Fruit fly (Drosophila melanogaster): ENCODE measurements around the gene Clic.

Gene Clic

DNA sequence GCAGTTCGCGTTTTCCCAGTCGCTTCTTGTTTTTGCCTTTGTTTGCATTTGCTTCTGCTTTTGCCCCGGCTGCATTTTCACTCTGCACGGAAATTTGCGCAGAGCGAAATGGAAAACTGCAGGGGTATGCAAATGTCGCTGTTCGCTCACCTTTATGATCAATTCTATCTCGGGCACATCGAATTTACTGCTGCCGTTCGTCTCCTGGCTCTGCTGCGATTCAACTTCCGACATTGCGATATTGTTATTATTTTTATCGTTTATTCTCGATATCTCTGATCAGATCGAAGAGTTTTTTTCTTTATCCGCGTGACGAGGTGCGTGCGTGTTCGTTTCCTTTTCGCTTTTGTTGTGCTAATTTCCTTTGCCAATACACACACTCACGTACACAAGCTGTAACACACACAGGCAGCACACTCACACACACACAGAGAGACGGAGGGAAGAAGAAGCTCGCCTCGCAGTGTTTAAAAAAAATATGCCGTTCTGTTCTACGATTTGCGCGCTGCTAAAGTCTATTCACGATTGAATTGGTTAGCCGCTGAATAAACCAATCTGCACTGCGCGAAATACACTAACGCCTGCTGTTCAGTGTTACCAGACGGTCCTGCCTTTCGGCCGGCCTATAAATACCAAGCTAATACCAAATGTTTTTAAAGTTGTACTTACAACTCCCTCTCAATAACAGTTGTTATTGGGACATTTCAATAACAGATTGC is at the start of gene Clic:
Clic (minus strand) TSS at position 533 of the 719 bp plus-strand sequence.
- TF ChIP-seq h (optimal IDR thresholded peaks at IDR 0.05) (no peak), psq (optimal IDR thresholded peaks at IDR 0.05) (no peak)

DNA sequence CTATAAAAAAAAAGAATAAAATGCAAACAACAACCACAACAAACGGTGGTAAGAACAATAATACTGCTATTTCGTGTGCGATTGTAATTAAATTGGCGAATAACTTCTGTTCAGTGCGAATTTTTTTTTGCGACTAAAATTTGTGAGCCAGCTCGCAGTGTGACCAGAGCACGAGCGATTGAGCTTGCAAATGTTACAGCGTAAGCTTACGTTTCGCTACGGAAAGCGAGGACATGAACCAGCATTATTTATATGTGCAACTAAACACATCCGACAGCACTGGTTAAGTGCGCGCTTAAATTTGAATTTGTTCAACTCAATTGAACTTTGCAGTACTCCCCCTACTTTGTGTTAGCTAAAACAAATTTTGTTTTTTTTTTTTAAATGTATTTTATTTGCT is 23.6 kb upstream of the Clic start, which contains the start of gene AMPdeam:
AMPdeam (minus strand) TSS at position 139 of the 400 bp plus-strand sequence.
- no peak for TF ChIP-seq insv (optimal IDR thresholded peaks at IDR 0.05)
- TF ChIP-seq ttk (optimal IDR thresholded peaks at IDR 0.05): no peak
- no peak for TF ChIP-seq Myc (optimal IDR thresholded peaks at IDR 0.05)
- no peak for TF ChIP-seq h (optimal IDR thresholded peaks at IDR 0.05)

DNA sequence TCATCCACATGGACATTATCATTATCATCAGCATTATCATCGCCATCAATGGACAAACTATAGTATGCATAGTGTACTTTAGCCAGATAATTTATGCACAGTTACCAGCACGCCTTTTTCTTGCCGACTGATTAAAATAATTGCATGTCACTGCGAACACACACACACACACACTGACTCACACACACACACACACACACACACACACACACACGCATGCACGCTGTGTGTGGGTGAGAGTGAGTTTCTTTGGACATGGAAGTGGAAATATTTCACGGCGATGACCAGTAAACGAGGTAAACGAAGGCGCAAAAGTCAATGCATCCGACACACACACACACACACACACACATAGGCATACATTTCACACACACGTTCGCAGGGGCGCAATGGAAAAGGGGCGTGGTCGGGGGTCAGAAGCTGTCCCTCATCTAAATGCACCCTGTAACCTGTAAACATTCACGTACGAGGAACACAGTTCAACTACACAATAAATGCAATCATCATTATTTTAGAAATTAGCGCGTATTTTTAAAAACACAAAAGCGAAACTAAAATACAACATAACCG is 22.3 kb upstream of the Clic start:
- no peak for TF ChIP-seq ttk (optimal IDR thresholded peaks at IDR 0.05)
- no peak for TF ChIP-seq Myc (optimal IDR thresholded peaks at IDR 0.05)
- no peak for TF ChIP-seq h (optimal IDR thresholded peaks at IDR 0.05)
- TF ChIP-seq insv (optimal IDR thresholded peaks at IDR 0.05): no peak
- no peak for TF ChIP-seq Sin3A (optimal IDR thresholded peaks at IDR 0.05)
- TF ChIP-seq psq (optimal IDR thresholded peaks at IDR 0.05): no peak

DNA sequence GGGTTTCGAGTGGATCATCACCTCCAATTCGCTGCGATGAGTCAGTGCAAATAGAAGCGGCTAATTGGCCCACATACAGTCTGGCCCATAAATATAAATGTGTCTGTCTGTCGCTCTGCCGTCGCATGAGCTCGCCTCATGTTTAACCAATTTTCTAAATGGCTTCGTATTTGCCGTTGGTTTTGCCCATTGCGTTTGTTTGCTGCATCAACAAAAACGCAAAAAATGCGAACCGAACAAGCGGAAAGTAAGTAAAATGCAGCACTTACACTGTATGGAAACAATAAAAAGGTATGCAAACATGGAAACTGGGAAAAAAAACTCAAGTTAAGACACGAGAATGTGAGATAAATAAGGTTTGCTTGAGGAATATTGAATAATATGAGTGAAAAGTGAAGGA is 21.4 kb upstream of the Clic start:
- no peak for TF ChIP-seq Myc (optimal IDR thresholded peaks at IDR 0.05)
- TF ChIP-seq insv (optimal IDR thresholded peaks at IDR 0.05): no peak
- TF ChIP-seq Sin3A (optimal IDR thresholded peaks at IDR 0.05): no peak
- no peak for TF ChIP-seq psq (optimal IDR thresholded peaks at IDR 0.05)
- TF ChIP-seq h (optimal IDR thresholded peaks at IDR 0.05): no peak
- no peak for TF ChIP-seq ttk (optimal IDR thresholded peaks at IDR 0.05)

DNA sequence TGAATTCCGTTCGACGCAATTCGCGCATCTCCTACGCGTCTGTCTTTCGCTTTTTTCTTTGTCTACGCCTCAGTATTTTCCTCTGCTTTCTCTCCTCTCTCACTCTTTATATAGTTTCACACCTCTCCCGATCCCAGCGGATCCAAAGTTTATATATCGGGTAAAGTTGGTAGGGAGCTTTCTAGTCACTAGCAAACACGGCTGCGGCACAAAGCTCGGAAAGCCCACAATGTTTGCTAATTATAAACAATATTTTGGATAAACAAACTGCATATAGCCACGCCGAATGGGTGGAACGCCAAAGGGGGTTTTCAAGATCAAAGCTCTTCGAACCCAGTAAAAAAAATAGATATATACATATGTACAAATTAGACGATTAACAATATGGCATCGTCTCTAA is 18.0 kb upstream of the Clic start:
- TF ChIP-seq ttk (optimal IDR thresholded peaks at IDR 0.05) (no peak), Myc (optimal IDR thresholded peaks at IDR 0.05) (no peak), Sin3A (optimal IDR thresholded peaks at IDR 0.05) (no peak), psq (optimal IDR thresholded peaks at IDR 0.05) (no peak), insv (optimal IDR thresholded peaks at IDR 0.05) (no peak), h (optimal IDR thresholded peaks at IDR 0.05) (no peak)

DNA sequence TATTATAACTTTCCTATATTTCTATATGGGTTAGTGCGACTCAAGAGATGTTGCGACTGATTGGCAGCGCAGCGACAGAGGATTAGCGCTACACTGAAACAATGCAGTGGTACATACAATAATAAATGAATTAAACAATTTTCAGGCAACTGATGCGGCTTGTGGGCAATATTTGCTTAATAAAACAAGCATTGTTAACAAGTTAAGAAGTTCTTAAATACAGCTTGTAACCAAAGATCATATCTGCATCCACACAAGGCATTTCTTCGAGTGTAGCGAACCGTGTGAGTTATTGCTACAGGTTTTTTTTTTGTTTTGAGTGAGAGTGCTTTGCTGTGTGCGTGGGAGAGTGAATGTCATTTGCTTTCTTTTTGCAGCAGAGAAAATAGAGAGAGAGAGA is 16.8 kb upstream of the Clic start:
- TF ChIP-seq Sin3A (optimal IDR thresholded peaks at IDR 0.05) (no peak), ttk (optimal IDR thresholded peaks at IDR 0.05) (no peak), insv (optimal IDR thresholded peaks at IDR 0.05) (no peak), Myc (optimal IDR thresholded peaks at IDR 0.05) (no peak), psq (optimal IDR thresholded peaks at IDR 0.05) (no peak), h (optimal IDR thresholded peaks at IDR 0.05) (no peak)

DNA sequence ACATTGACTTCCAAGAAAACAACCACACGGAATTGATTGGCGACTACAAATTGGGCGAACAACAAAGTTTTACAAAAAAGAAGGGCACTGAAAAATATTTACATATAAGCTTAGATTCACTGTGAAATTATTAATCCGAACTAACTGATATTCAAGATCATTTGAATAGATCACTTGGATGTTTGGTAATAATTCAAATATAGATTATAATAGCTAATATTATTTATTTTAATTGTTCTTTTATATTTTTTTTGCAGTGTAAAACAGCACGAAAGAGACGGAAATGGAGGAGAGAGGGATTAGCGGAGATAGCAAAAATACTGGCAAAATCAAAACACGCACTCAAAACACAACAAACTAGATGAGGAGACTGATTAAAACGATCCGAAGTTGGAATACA is 16.1 kb upstream of the Clic start:
- TF ChIP-seq insv (optimal IDR thresholded peaks at IDR 0.05) (no peak), Sin3A (optimal IDR thresholded peaks at IDR 0.05) (no peak), ttk (optimal IDR thresholded peaks at IDR 0.05) (no peak), psq (optimal IDR thresholded peaks at IDR 0.05) (no peak), h (optimal IDR thresholded peaks at IDR 0.05) (no peak), Myc (optimal IDR thresholded peaks at IDR 0.05) (no peak)

DNA sequence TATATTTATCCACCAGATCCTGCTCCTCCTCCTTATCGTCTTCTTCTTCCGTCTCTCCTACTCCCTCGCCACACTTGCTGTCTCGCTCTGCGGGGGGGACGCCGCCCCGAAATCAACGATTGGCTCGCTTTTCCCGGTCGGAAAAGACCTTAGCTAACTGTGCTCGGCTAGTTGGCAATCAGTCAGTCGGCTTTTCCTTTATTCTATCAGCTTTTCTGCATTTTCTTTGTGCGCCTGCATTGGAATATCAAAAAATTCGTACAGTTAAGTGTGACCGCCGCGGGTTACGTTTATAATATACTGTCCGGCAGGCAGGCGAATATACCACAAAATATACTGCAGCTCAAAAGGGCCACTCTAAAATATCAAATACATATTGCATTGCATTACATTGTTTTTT is 7.9 kb upstream of the Clic start, which contains the start of gene jub:
jub (minus strand) TSS at position 289 of the 400 bp plus-strand sequence.
- TF ChIP-seq Myc (optimal IDR thresholded peaks at IDR 0.05): no peak
- no peak for TF ChIP-seq ttk (optimal IDR thresholded peaks at IDR 0.05)
- TF ChIP-seq Sin3A (optimal IDR thresholded peaks at IDR 0.05): no peak
- no peak for TF ChIP-seq h (optimal IDR thresholded peaks at IDR 0.05)
- no peak for TF ChIP-seq psq (optimal IDR thresholded peaks at IDR 0.05)

DNA sequence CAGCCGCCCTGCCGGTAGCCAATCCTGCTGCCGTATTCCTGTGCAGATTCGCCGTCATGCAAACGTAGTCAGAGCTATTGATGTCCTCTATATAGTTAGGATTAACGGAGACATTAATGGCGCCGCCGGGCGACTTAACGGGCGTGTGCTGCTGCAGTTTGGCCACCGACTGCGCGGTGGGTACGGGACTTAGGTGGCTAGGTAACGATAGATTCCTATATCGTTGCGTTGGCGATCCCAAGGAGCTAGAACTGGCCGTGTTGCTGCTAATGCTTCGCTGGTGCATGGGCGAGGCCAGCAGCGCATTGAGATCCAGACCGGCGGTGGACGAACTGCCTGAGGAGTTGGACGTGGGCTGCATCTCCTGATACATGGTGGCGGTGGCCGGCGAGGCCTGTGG is 6.8 kb upstream of the Clic start:
- TF ChIP-seq insv (optimal IDR thresholded peaks at IDR 0.05) (no peak), psq (optimal IDR thresholded peaks at IDR 0.05) (no peak), ttk (optimal IDR thresholded peaks at IDR 0.05) (peak; percentile 91), h (optimal IDR thresholded peaks at IDR 0.05) (no peak)

DNA sequence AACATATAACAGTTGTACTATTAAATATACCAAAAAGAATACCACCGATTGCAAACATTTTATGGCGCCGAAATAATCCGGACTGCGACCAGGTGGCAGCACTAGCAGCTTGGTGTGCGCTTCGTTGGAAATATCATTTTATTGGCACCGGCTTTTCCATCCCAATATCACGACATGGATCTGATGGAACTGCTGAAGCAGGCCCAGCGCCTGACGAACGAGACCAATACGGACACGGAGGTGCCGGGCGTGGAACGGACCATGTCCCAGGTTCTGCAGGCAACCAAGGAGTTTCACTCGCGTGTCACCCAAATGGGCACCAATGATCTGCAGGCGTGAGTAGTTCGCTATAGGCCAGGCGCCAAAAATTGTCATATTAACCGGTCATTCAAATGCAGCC is 646 bp upstream of the Clic start, which contains the start of gene Nup93-1:
Nup93-1 (plus strand) TSS at position 74 of the 400 bp plus-strand sequence.
- no peak for TF ChIP-seq Sin3A (optimal IDR thresholded peaks at IDR 0.05)
- no peak for TF ChIP-seq ttk (optimal IDR thresholded peaks at IDR 0.05)
- TF ChIP-seq h (optimal IDR thresholded peaks at IDR 0.05): no peak
- no peak for TF ChIP-seq Myc (optimal IDR thresholded peaks at IDR 0.05)
- no peak for TF ChIP-seq psq (optimal IDR thresholded peaks at IDR 0.05)
- TF ChIP-seq insv (optimal IDR thresholded peaks at IDR 0.05): no peak

DNA sequence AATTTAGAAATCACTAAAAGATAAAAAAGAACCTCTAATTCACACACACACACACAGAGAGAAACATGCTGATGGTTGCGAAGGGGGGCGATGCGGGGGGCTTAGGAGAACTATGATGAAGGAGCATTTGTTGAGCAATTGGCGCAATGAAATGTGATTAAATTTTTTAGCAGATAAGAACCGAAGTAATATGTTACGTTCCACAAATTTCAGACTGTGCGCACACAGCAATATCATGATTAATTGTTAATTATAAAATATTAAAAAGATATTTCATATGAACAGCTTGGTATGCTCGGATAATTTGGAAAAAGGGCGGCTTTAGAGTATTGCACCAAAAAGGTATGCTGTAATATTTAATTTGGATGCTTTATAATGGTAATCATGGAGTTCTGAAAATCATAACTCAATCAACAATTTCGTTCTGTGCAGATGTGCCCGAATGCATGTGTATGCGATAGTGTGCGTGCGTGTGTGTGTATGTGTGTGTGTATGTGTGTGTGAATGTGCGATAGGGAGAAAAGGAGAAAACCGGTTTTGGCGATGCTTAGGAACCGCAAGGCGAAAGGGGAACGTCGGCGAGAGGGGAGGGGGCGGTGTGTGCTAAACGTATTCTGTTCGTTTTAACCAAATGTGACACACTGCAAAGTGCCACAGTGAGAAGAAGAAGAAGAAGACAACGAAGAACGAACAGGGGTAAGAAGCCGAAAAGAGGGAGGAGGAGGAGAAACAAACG is 900 bp downstream of the Clic start:
- TF ChIP-seq ttk (optimal IDR thresholded peaks at IDR 0.05) (no peak), Sin3A (optimal IDR thresholded peaks at IDR 0.05) (no peak), insv (optimal IDR thresholded peaks at IDR 0.05) (no peak), Myc (optimal IDR thresholded peaks at IDR 0.05) (no peak)

DNA sequence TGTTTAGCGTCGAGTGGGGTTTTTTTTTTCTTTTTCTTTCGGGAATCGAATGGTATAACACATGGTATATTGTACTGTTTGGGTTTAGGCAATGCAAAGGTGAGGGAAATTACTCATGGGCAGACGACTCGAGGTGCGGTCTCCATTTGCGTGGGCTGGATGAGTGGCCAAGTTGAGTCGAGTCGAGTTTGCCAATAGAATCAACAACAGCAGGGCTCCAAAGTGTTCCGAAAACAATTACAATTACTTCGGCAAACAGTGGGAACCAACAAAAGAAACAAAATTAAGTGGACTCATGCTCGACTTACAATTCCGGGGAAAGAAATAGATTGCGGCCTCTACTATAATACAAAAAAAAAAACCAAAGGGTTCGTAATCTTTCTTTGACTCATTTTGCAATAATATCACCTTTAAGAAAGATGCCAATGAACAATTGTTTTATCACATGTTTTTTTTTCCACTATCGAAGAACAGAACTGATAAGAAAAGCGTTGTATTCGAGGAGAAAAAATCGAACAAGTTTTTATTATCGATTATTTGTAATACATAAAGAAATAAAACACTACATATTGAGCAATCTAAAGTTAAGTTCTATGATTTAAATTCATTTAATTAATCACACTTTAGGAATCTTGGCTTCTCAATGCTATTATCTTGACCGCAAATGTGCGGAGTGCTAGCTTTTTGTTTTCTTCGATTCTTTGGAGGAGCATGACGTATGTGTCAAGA is 1.6 kb downstream of the Clic start:
- TF ChIP-seq Myc (optimal IDR thresholded peaks at IDR 0.05) (no peak), insv (optimal IDR thresholded peaks at IDR 0.05) (no peak), ttk (optimal IDR thresholded peaks at IDR 0.05) (no peak), h (optimal IDR thresholded peaks at IDR 0.05) (no peak), psq (optimal IDR thresholded peaks at IDR 0.05) (no peak), Sin3A (optimal IDR thresholded peaks at IDR 0.05) (no peak)
